Fruit fly (Drosophila melanogaster) whole organism: Measurements from ENCODE around the gene Cap-H2.

Experiments used
- CG8478 ChIP-seq: fragments of >200 bp; optimal IDR thresholded peaks from 2 replicates; lab custom pipeline; 2018; ENCODE audit warnings: inconsistent platforms
- Dll ChIP-seq: fragments of >200 bp; optimal IDR thresholded peaks from 2 replicates; lab custom pipeline; 2017
- EcR ChIP-seq, 2 experiments: fragments of >200 bp; optimal IDR thresholded peaks; 2 replicates each; lab custom pipeline; 2017; ENCODE audit warnings: missing biosample characterization in 2 of 2, missing genetic modification characterization in 2 of 2, missing genetic modification reagents in 2 of 2
- pan ChIP-seq: fragments of >200 bp; optimal IDR thresholded peaks from 2 replicates; lab custom pipeline; 2017
- psq ChIP-seq: fragments of >200 bp; optimal IDR thresholded peaks from 2 replicates; lab custom pipeline; 2017
- usp ChIP-seq: fragments of >200 bp; optimal IDR thresholded peaks from 2 replicates; lab custom pipeline; 2017; ENCODE audit warnings: missing biosample characterization, missing genetic modification characterization, mixed read lengths

Cap-H2 gene

dm6 chr3R:10760966-10761855 is at the start of gene Cap-H2, which contains the start of gene MED7:
Cap-H2 (plus strand) TSS chr3R:10761310.
MED7 (minus strand) TSS chr3R:10761032.
- TF ChIP-seq psq (peak; percentile 6), EcR (GFP tag; optimal IDR thresholded peaks at IDR 0.05; lab: Kevin White, UChicago) (no peak), Dll (lab: Kevin White, UChicago) (no peak)

DNA sequence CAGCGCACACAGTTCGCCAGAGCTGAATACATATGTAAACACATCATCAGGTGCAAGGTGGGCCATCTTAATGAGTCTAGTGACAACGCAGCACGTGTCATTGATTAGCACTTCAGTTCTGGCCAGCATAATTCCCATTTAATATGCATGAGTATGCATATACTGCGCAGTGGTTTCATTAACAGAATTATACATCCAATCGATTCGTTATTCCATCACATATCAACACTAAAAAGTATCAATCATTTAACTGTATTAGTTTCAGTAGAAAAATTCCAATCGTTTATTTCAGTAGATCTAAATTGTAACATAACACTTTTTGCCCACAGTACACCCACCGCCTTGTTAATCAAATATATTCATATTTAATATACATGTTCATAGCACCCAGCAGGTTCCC is 46.6 kb upstream of the Cap-H2 start, which contains the start of gene CG4073:
TSS of gene CG4073 (plus strand) at position 301 of the 400 bp plus-strand sequence.
- TF ChIP-seq EcR (GFP tag; optimal IDR thresholded peaks at IDR 0.05; lab: Kevin White, UChicago) (no peak), pan (no peak), usp (GFP tag; lab: Kevin White, UChicago) (no peak), psq (no peak), Dll (lab: Kevin White, UChicago) (no peak), CG8478 (lab: Kevin White, UChicago) (no peak)

- TF ChIP-seq CG8478 (lab: Kevin White, UChicago) (no peak), psq (no peak), Dll (lab: Kevin White, UChicago) (no peak), usp (GFP tag; lab: Kevin White, UChicago) (no peak)
These were observed 34.4 kb upstream of the Cap-H2 start for dm6 chr3R:10726714-10727113.

- TF ChIP-seq pan (no peak), Dll (lab: Kevin White, UChicago) (no peak), EcR (GFP tag; optimal IDR thresholded peaks at IDR 0.05; lab: Kevin White, UChicago) (no peak), usp (GFP tag; lab: Kevin White, UChicago) (no peak), CG8478 (lab: Kevin White, UChicago) (no peak), psq (no peak)
These were observed 25.3 kb upstream of the Cap-H2 start, which contains the start of gene tomboy20 for dm6 chr3R:10735857-10736256. tomboy20 (minus strand) TSS chr3R:10735957.

- TF ChIP-seq pan, result no peak
- TF ChIP-seq usp (GFP tag; lab: Kevin White, UChicago), result no peak
- TF ChIP-seq Dll (lab: Kevin White, UChicago), result no peak
- no peak for TF ChIP-seq EcR (GFP tag; optimal IDR thresholded peaks at IDR 0.05; lab: Kevin White, UChicago)
These were observed 13.5 kb upstream of the Cap-H2 start for dm6 chr3R:10747650-10748049.

DNA sequence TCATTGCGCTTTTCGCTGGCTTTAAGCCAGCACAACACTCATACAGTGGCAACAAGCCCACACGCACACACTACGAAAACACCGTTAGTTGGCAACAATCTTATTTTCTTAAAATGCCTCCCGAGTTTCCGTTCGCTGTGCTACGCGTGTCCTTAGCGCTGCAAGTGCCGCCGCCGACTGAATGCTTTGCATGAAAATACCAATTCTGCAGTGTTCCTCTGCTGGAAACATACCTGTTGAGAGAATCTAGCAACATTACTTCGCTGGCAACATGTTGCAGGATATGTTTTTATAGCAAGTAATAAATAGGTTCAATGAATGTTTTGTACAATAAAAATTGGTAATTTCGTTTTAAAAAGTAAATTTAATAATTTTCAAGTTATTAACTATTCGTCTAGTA is 10.0 kb upstream of the Cap-H2 start, which contains the start of gene TkR86C:
TSS of gene TkR86C (minus strand) at position 168 of the 400 bp plus-strand sequence.
- TF ChIP-seq EcR (GFP tag; optimal IDR thresholded peaks at IDR 0.05; lab: Kevin White, UChicago) (no peak), pan (no peak), psq (no peak), CG8478 (lab: Kevin White, UChicago) (no peak), usp (GFP tag; lab: Kevin White, UChicago) (no peak), Dll (lab: Kevin White, UChicago) (no peak)

dm6 chr3R:10755534-10755933 is 5.6 kb upstream of the Cap-H2 start, which contains the start of gene CG14691:
CG14691 (minus strand) TSS chr3R:10755634.
- no peak for TF ChIP-seq pan
- TF ChIP-seq psq, result no peak
- no peak for TF ChIP-seq Dll (lab: Kevin White, UChicago)
- no peak for TF ChIP-seq usp (GFP tag; lab: Kevin White, UChicago)
- no peak for TF ChIP-seq CG8478 (lab: Kevin White, UChicago)
- no peak for TF ChIP-seq EcR (GFP tag; optimal IDR thresholded peaks at IDR 0.05; lab: Kevin White, UChicago)

dm6 chr3R:10759348-10759847 is 1.7 kb upstream of the Cap-H2 start, which contains the start of gene CG31272:
CG31272 (minus strand) TSS chr3R:10759398.
- TF ChIP-seq psq (no peak), Dll (lab: Kevin White, UChicago) (no peak), EcR (GFP tag; optimal IDR thresholded peaks at IDR 0.05; lab: Kevin White, UChicago) (no peak)

dm6 chr3R:10761980-10762379 is 870 bp downstream of the Cap-H2 start:
- no peak for TF ChIP-seq EcR (GFP tag; optimal IDR thresholded peaks at IDR 0.05; lab: Kevin White, UChicago)
- no peak for TF ChIP-seq Dll (lab: Kevin White, UChicago)
- no peak for TF ChIP-seq psq
- TF ChIP-seq CG8478 (lab: Kevin White, UChicago), result no peak
- TF ChIP-seq usp (GFP tag; lab: Kevin White, UChicago), result no peak
- TF ChIP-seq pan, result no peak

DNA sequence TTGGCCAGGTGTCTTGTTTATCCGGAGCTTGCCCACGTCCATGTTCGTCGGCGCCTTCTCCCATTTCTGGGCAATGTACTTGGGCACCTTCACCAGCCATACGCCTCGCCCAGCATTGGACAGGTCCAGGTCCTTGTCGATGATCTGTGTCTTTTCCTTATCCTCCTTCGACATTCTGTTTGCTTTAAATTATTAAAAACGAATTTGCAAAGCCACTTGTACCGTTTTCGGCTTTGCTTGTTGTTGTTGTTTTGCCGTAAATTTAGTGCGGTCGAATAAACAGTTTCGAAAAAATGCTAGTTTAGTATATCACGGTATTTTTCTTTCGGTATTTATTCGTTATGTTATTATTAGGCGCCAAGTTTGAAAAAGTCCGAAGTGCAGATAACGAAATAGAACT is 6.4 kb downstream of the Cap-H2 start, which contains the start of gene TfIIFbeta:
TSS of gene TfIIFbeta (minus strand) at position 279 of the 400 bp plus-strand sequence.
- TF ChIP-seq usp (GFP tag; lab: Kevin White, UChicago) (no peak), pan (no peak), psq (no peak), EcR (GFP tag; optimal IDR thresholded peaks at IDR 0.05; lab: Kevin White, UChicago) (no peak), Dll (lab: Kevin White, UChicago) (no peak), CG8478 (lab: Kevin White, UChicago) (no peak)

DNA sequence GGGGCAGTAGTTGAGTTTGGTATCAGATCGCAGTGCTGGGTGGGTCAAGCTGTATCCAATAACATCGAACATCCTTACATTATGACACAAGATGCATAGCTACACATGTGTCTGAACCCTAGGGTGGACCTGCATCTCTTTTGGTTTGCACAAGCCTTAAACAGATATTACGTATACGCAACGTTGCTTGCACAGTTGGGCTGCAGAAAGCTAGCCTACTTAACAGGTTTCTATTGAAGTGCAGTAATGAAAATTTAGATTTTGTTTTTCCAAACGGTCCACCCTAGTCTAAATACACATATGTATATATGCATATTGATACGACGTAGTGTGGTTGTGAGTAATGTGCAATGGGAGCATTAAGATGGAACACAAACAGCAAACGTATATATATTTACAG is 14.1 kb downstream of the Cap-H2 start:
- TF ChIP-seq Dll (lab: Kevin White, UChicago) (no peak), EcR (GFP tag; optimal IDR thresholded peaks at IDR 0.05; lab: Kevin White, UChicago) (no peak), pan (no peak), CG8478 (lab: Kevin White, UChicago) (no peak), usp (GFP tag; lab: Kevin White, UChicago) (no peak), psq (no peak)

DNA sequence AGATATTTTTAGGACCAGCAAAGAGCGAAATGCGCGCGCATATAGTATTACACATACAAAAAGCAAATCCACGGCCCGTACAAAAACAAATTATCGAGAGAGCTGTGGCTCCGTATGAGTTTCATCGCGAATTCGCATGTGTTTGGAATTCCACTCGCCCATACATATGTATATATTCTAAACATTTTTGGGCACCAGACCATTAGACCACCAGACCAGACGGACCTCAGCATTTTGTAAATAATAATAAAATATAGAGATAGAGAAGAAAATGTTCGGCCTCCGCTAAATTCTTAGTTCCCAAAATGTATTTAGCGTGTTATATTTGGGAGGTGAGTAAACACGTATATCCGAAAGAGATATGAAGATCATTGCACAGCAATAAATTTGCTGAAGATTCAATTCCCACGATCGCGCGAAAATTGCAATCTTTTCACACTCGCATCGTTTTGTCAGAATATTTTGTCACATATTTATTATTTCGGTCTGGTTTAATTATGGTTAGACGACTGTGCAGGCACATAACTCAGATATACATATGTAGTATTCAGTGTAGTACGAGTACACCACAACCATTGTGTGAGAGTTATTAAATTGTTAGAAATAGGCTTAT is 15.0 kb downstream of the Cap-H2 start:
- no peak for TF ChIP-seq Dll (lab: Kevin White, UChicago)
